Fruit fly (Drosophila melanogaster) whole organism, prepupa: ENCODE measurements around the gene Nedd4.

Experiments used
- CG6163 ChIP-seq: fragments of 200-800 bp; sonication (Bioruptor generic); IDR thresholded peaks from 3 replicates; pipeline ENCODE4 v1.3.6; 2022; ENCODE audit warnings: missing biosample characterization, missing genetic modification characterization
- Hr38 ChIP-seq: sonication (Bioruptor generic); optimal IDR thresholded peaks from 2 replicates; lab custom pipeline; 2016; ENCODE audit warnings: missing biosample characterization, missing genetic modification characterization

- TF ChIP-seq CG6163 (GFP tag; lab: Robert Waterston, UW) (no peak), Hr38 (GFP tag; lab: Kevin White, UChicago) (no peak)
These were observed 63.3 kb downstream of the Nedd4 start for dm6 chr3L:17593174-17593573.
